Fruit fly (Drosophila melanogaster): ENCODE measurements around the gene Dph3.

Dph3 gene

DNA sequence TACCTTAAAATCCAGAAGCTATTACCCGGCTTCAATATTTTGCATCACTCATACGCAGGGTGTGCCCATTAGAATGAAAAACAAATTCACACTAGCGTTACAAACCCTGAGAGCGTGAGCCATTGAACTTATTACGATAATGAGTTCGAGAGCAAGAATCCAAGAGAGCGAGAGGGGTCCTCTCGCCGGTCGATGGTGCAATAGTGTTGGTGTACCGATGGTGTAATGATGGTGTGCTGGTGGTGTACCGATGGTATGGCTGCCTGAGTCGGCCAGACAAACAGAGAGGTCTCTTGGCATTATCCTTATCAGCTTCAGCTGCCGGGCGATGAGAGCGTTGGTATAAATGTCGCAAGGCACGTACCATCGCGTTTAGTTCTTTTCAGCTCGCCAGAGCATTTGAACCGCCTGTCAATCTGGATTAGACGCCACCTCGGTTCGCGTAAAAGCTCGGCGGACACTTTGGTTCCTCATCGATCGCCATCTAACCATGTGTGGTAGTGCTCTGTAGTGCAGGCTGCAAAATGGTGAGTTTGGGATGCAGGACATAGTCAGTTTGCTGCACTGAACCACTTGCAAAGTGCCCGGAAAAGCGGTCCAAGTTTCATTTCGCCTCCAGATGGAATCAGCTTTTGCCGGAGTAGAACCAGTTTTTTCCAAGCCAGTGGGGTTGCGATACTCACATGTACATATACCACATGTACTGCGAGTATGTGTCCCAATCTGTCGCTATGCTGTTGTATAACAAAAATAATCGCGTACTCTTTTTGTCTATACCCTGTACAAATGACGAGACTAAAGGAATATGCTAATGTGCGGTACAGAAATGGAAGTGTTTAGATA, 31.4 kb upstream of the Dph3 start (continued):
- peak; percentile 18 for TF ChIP-seq Lpt (GFP tag; optimal IDR thresholded peaks at IDR 0.05)
- TF ChIP-seq Eip78C (GFP tag) = no peak
- no peak for TF ChIP-seq fd85E (GFP tag; optimal IDR thresholded peaks at IDR 0.05)
- no peak for TF ChIP-seq dsx (GFP tag; optimal IDR thresholded peaks at IDR 0.05; ENCODE audit: poor library complexity, severe bottlenecking)
- TF ChIP-seq Hr38 (GFP tag; optimal IDR thresholded peaks at IDR 0.05) = no peak
- peak; percentile 38 for TF ChIP-seq dac (GFP tag; optimal IDR thresholded peaks at IDR 0.05)
- TF ChIP-seq svp (GFP tag) = peak; percentile 92
- TF ChIP-seq CG32006 (GFP tag; optimal IDR thresholded peaks at IDR 0.05) = no peak
- no peak for TF ChIP-seq eg (GFP tag; IDR thresholded peaks at IDR 0.05)
- TF ChIP-seq ss (GFP tag; optimal IDR thresholded peaks at IDR 0.05) = no peak
- no peak for TF ChIP-seq CG9139 (GFP tag; optimal IDR thresholded peaks at IDR 0.05)

dm6 chr3R:11200885-11201421, 30.8 kb upstream of the Dph3 start:
- no peak for TF ChIP-seq Blimp-1 (GFP tag; optimal IDR thresholded peaks at IDR 0.05)
- TF ChIP-seq CG6808 (GFP tag; optimal IDR thresholded peaks at IDR 0.05) = peak; percentile 14
- peak; percentile 68 for TF ChIP-seq lz (GFP tag; optimal IDR thresholded peaks at IDR 0.05)
- peak; percentile 23 to 62 for TF ChIP-seq ss (GFP tag; optimal IDR thresholded peaks at IDR 0.05)
- peak; percentile 98 for TF ChIP-seq vri (GFP tag; optimal IDR thresholded peaks at IDR 0.05)
- TF ChIP-seq net (GFP tag; optimal IDR thresholded peaks at IDR 0.05) = peak; percentile 68
- no peak for TF ChIP-seq CG11294 (GFP tag; IDR thresholded peaks at IDR 0.05)
- TF ChIP-seq spab (GFP tag; optimal IDR thresholded peaks at IDR 0.05) = peak; percentile 30
- peak; percentile 74 for TF ChIP-seq Eip93F (GFP tag; optimal IDR thresholded peaks at IDR 0.05)
- TF ChIP-seq CG8319 (GFP tag; optimal IDR thresholded peaks at IDR 0.05) = no peak
- peak; percentile 71 for TF ChIP-seq CG32006 (GFP tag; optimal IDR thresholded peaks at IDR 0.05)
- TF ChIP-seq CG10631 (GFP tag; optimal IDR thresholded peaks at IDR 0.05) = peak; percentile 62
- TF ChIP-seq CG6276 (GFP tag; optimal IDR thresholded peaks at IDR 0.05) = peak; percentile 42
- no peak for TF ChIP-seq Lpt (GFP tag; optimal IDR thresholded peaks at IDR 0.05)
- TF ChIP-seq CG11902 (GFP tag; optimal IDR thresholded peaks at IDR 0.05) = peak; percentile 42
- peak; percentile 79 for TF ChIP-seq Eip78C (GFP tag)
- TF ChIP-seq Eip75B (GFP tag; optimal IDR thresholded peaks at IDR 0.05) = peak; percentile 48
- TF ChIP-seq Smox (GFP tag; optimal IDR thresholded peaks at IDR 0.05) = peak; percentile 65
- peak; percentile 74 for TF ChIP-seq OdsH (GFP tag; optimal IDR thresholded peaks at IDR 0.05)
- peak; percentile 44 for TF ChIP-seq Sox14 (GFP tag; optimal IDR thresholded peaks at IDR 0.05)
- peak; percentile 70 for TF ChIP-seq Sox102F (GFP tag; optimal IDR thresholded peaks at IDR 0.05)
- peak; percentile 68 for TF ChIP-seq topi (GFP tag; optimal IDR thresholded peaks at IDR 0.05)
- peak; percentile 70 for TF ChIP-seq pdm3 (GFP tag; optimal IDR thresholded peaks at IDR 0.05)
- peak; percentile 47 for TF ChIP-seq CG16779 (tag; optimal IDR thresholded peaks at IDR 0.05)
- no peak for TF ChIP-seq dac (GFP tag; optimal IDR thresholded peaks at IDR 0.05)
- TF ChIP-seq CG3919 (GFP tag; optimal IDR thresholded peaks at IDR 0.05) = peak; percentile 58
- peak; percentile 50 for TF ChIP-seq dsx (GFP tag; optimal IDR thresholded peaks at IDR 0.05; ENCODE audit: poor library complexity, severe bottlenecking)
- peak; percentile 50 for TF ChIP-seq Sox15 (GFP tag; optimal IDR thresholded peaks at IDR 0.05)
- TF ChIP-seq Hr39 (GFP tag; optimal IDR thresholded peaks at IDR 0.05) = peak; percentile 34
- peak; percentile 66 for TF ChIP-seq CG15336 (GFP tag; IDR thresholded peaks at IDR 0.05)
- TF ChIP-seq salr (GFP tag; optimal IDR thresholded peaks at IDR 0.05) = peak in 1 of 2 experiments; percentile 41
- TF ChIP-seq fkh (GFP tag; optimal IDR thresholded peaks at IDR 0.05) = peak; percentile 53
- peak; percentile 55 for TF ChIP-seq Ets96B (tag; optimal IDR thresholded peaks at IDR 0.05)
- peak; percentile 74 for TF ChIP-seq acj6 (GFP tag; optimal IDR thresholded peaks at IDR 0.05)
- TF ChIP-seq CG4318 (GFP tag; optimal IDR thresholded peaks at IDR 0.05) = no peak
- TF ChIP-seq Ets21C (GFP tag; optimal IDR thresholded peaks at IDR 0.05) = no peak
- no peak for TF ChIP-seq fd85E (GFP tag; optimal IDR thresholded peaks at IDR 0.05)
- TF ChIP-seq Gug (GFP tag; IDR thresholded peaks at IDR 0.05) = 0 out of 2 replicates have a peak, but pooled peaks have one; percentile 34
- no peak for TF ChIP-seq fd59A (GFP tag; optimal IDR thresholded peaks at IDR 0.05)
- no peak for TF ChIP-seq Hr38 (GFP tag; optimal IDR thresholded peaks at IDR 0.05)
- TF ChIP-seq CG3032 (tag; optimal IDR thresholded peaks at IDR 0.05) = peak; percentile 37
- TF ChIP-seq CG7368 (GFP tag; optimal IDR thresholded peaks at IDR 0.05) = peak; percentile 53
- peak; percentile 53 for TF ChIP-seq cyc (GFP tag; optimal IDR thresholded peaks at IDR 0.05)
- TF ChIP-seq CG9139 (GFP tag; optimal IDR thresholded peaks at IDR 0.05) = no peak

All from whole organism, prepupa.